Worm (Caenorhabditis elegans) whole organism, young adult: ENCODE measurements around the gene grl-11.

Source experiments
- attf-5 ChIP-seq: fragments of 200-800 bp; sonication (Bioruptor generic); optimal IDR thresholded peaks from 2 replicates; lab custom pipeline; 2018; ENCODE audit warnings: mild to moderate bottlenecking, missing genetic modification characterization, missing compliant biosample characterization
- lin-54 ChIP-seq: fragments of 200-800 bp; sonication (Bioruptor generic); optimal IDR thresholded peaks from 2 replicates; lab custom pipeline; 2018; ENCODE audit warnings: mild to moderate bottlenecking, missing genetic modification characterization, missing compliant biosample characterization
- nhr-27 ChIP-seq: fragments of 200-800 bp; sonication (Bioruptor generic); optimal IDR thresholded peaks from 2 replicates; lab custom pipeline; 2018; ENCODE audit warnings: mild to moderate bottlenecking, missing genetic modification characterization, moderate library complexity, missing compliant biosample characterization
- sea-2 ChIP-seq: fragments of 200-800 bp; sonication (Bioruptor generic); IDR thresholded peaks from 2 replicates; pipeline ENCODE4 v1.3.6; 2022; ENCODE audit warnings: missing genetic modification characterization, missing compliant biosample characterization
- unc-62 ChIP-seq: fragments of 150-350 bp; optimal IDR thresholded peaks from 2 replicates; lab custom pipeline; 2014; ENCODE audit warnings: missing biosample characterization, missing genetic modification reagents, missing genetic modification characterization
- ztf-22 ChIP-seq: fragments of 200-800 bp; sonication (Bioruptor generic); optimal IDR thresholded peaks from 2 replicates; lab custom pipeline; 2018; ENCODE audit warnings: mild to moderate bottlenecking, missing genetic modification characterization, moderate library complexity, missing compliant biosample characterization

ce11 chrIII:9144744-9145390 lies 26.7 kb upstream of the grl-11 start, which contains the start of the genes ZK512.2 and ZK512.4:
- TF ChIP-seq nhr-27 (tag; lab: Kevin White, UChicago), result no peak
- no peak for TF ChIP-seq sea-2 (GFP tag; lab: Robert Waterston, UW)
- no peak for TF ChIP-seq lin-54 (GFP tag; lab: Kevin White, UChicago)
- no peak for TF ChIP-seq unc-62 (GFP tag; lab: Kevin White, UChicago)
- no peak for TF ChIP-seq attf-5 (GFP tag; lab: Kevin White, UChicago)
- no peak for TF ChIP-seq ztf-22 (GFP tag; lab: Kevin White, UChicago)
